Worm (Caenorhabditis elegans) whole organism, L4/young adult: ENCODE measurements around the gene lir-2.

ENCODE experiments used
- W03F9.2 ChIP-seq: fragments of 150-350 bp; optimal IDR thresholded peaks from 2 replicates; lab custom pipeline; 2014; ENCODE audit warnings: missing biosample characterization, missing genetic modification characterization
- dao-5 ChIP-seq: sonication (generic microtip); optimal IDR thresholded peaks from 2 replicates; lab custom pipeline; 2016; ENCODE audit warnings: missing genotype, missing genetic modification characterization, moderate library complexity, missing compliant biosample characterization
- him-1 ChIP-seq: sonication (generic microtip); optimal IDR thresholded peaks from 2 replicates; lab custom pipeline; 2016; ENCODE audit warnings: missing genotype, missing genetic modification reagents, missing genetic modification characterization, missing compliant biosample characterization

DNA sequence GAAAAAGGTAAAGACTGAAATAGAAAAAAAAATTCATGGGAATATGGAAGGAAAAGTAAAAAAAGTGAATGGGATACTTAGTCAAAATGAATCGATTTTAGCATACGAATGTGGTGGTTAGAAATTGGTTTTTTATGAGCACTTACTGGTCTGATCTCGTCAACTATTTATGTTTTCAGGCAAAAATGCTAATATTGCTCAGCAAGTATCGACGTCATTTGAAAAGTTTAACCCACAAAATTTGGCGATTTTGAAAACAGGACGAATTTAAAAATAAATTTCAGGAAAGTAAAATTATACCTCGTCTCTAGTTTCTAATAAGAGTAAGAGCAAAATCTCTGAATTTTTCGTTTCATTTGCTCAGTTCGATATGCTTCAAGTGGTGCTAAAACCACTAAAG, 23.9 kb upstream of the lir-2 start:
- TF ChIP-seq W03F9.2 (tag; lab: Kevin White, UChicago), result no peak
- no peak for TF ChIP-seq him-1 (tag; lab: Kevin White, UChicago)
- no peak for TF ChIP-seq dao-5 (tag; lab: Kevin White, UChicago)
